Fruit fly (Drosophila melanogaster) whole organism, larva: Measurements from ENCODE around the gene CG15643.
A peak's percentile ranks its signal among the peaks of the same experiment; 100 is the strongest.

Experiments
- noc ChIP-seq: fragments of 200-800 bp; sonication (Bioruptor generic); optimal IDR thresholded peaks from 3 replicates; lab custom pipeline; 2019; ENCODE audit warnings: missing biosample characterization, mild to moderate bottlenecking, missing genetic modification characterization, moderate library complexity

The CG15643 gene

dm6 chrX:15593477-15594229 is 21.7 kb upstream of the CG15643 start, which contains the start of gene Chsy:
Gene Chsy, minus strand, starts transcription at chrX:15593534.
- TF ChIP-seq noc (tag; lab: Kevin White, UChicago), result no peak

- TF ChIP-seq noc (tag; lab: Kevin White, UChicago), result no peak
These were observed 21.0 kb upstream of the CG15643 start for dm6 chrX:15592822-15593476.

dm6 chrX:15591721-15592491 is 20.0 kb upstream of the CG15643 start:
- TF ChIP-seq noc (tag; lab: Kevin White, UChicago), result peak; percentile 55

- no peak for TF ChIP-seq noc (tag; lab: Kevin White, UChicago)
These were observed 15.5 kb upstream of the CG15643 start, which contains the start of gene Alp11 for dm6 chrX:15587433-15587832. Gene Alp11, plus strand, starts transcription at chrX:15587733.

dm6 chrX:15583842-15584441 is 12.0 kb upstream of the CG15643 start:
- no peak for TF ChIP-seq noc (tag; lab: Kevin White, UChicago)

- TF ChIP-seq noc (tag; lab: Kevin White, UChicago), result peak; percentile 53
These were observed 10.9 kb upstream of the CG15643 start, which contains the start of the genes CG9215 and CG8097 for dm6 chrX:15582853-15583252. Gene CG9215, minus strand, starts transcription at chrX:15582874. Gene CG8097, plus strand, starts transcription at chrX:15583159.

dm6 chrX:15579579-15579978 is 7.6 kb upstream of the CG15643 start:
- peak; percentile 96 for TF ChIP-seq noc (tag; lab: Kevin White, UChicago)

- no peak for TF ChIP-seq noc (tag; lab: Kevin White, UChicago)
These were observed 6.1 kb upstream of the CG15643 start, which contains the start of the genes cerv and CG7872 for dm6 chrX:15578043-15578442. Gene cerv, minus strand, starts transcription at chrX:15578171. Gene CG7872, plus strand, starts transcription at chrX:15578205.

- TF ChIP-seq noc (tag; lab: Kevin White, UChicago), result no peak
These were observed 3.6 kb upstream of the CG15643 start, which contains the start of gene CG42299 for dm6 chrX:15575557-15575956. Gene CG42299, minus strand, starts transcription at chrX:15575683.

dm6 chrX:15574384-15574783 is 2.4 kb upstream of the CG15643 start, which contains the start of gene CG9213:
Gene CG9213, minus strand, starts transcription at chrX:15574535.
- TF ChIP-seq noc (tag; lab: Kevin White, UChicago), result no peak

- TF ChIP-seq noc (tag; lab: Kevin White, UChicago), result no peak
These were observed 3.0 kb downstream of the CG15643 start, which contains the start of gene CG7860 for dm6 chrX:15568983-15569370. Gene CG7860, plus strand, starts transcription at chrX:15568993.

dm6 chrX:15568353-15568982 is 3.5 kb downstream of the CG15643 start:
- TF ChIP-seq noc (tag; lab: Kevin White, UChicago), result peak; percentile 11

- no peak for TF ChIP-seq noc (tag; lab: Kevin White, UChicago)
These were observed 16.0 kb downstream of the CG15643 start, which contains the start of gene CG42300 for dm6 chrX:15555945-15556344. Gene CG42300, minus strand, starts transcription at chrX:15556045.

- peak; percentile 79 for TF ChIP-seq noc (tag; lab: Kevin White, UChicago)
These were observed 17.7 kb downstream of the CG15643 start, which contains the start of gene Ac13E for dm6 chrX:15554256-15554678. Gene Ac13E, minus strand, starts transcription at chrX:15554278.
